Worm (Caenorhabditis elegans) whole organism, L3 larva: ENCODE results near the gene ZK945.8.

Source experiments
- ZK546.5 ChIP-seq: sonication (generic microtip); optimal IDR thresholded peaks from 2 replicates; lab custom pipeline; 2017; ENCODE audit warnings: missing biosample characterization, missing genetic modification characterization
- ama-1 ChIP-seq: fragments of 150-350 bp; optimal IDR thresholded peaks from 2 replicates; lab custom pipeline; 2018
- ceh-16 ChIP-seq: sonication (generic microtip); optimal IDR thresholded peaks from 2 replicates; lab custom pipeline; 2017; ENCODE audit warnings: missing biosample characterization, missing genetic modification characterization
- egl-27 ChIP-seq: sonication (generic microtip); optimal IDR thresholded peaks from 4 replicates; lab custom pipeline; 2017; ENCODE audit warnings: missing biosample characterization, missing genetic modification reagents, missing genetic modification characterization
- jun-1 ChIP-seq: fragments of 150-350 bp; optimal IDR thresholded peaks from 2 replicates; lab custom pipeline; 2014; ENCODE audit warnings: missing biosample characterization, missing genetic modification reagents, missing genetic modification characterization
- lin-39 ChIP-seq: fragments of 150-350 bp; optimal IDR thresholded peaks from 2 replicates; lab custom pipeline; 2018; ENCODE audit warnings: missing biosample characterization, missing genetic modification reagents, missing genetic modification characterization
- nhr-12 ChIP-seq: fragments of 150-350 bp; optimal IDR thresholded peaks from 2 replicates; lab custom pipeline; 2014; ENCODE audit warnings: missing biosample characterization, missing genetic modification characterization
- pqm-1 ChIP-seq: fragments of 150-350 bp; optimal IDR thresholded peaks from 2 replicates; lab custom pipeline; 2017; ENCODE audit warnings: missing biosample characterization, missing genetic modification characterization, inconsistent platforms
- skn-1 ChIP-seq: fragments of 150-350 bp; optimal IDR thresholded peaks from 2 replicates; lab custom pipeline; 2014; ENCODE audit warnings: missing biosample characterization, missing genetic modification characterization
- tbx-2 ChIP-seq: sonication (generic microtip); optimal IDR thresholded peaks from 2 replicates; lab custom pipeline; 2016; ENCODE audit warnings: mild to moderate bottlenecking, missing genetic modification characterization, missing compliant biosample characterization
- unc-62 ChIP-seq: fragments of 150-350 bp; sonication (generic microtip); optimal IDR thresholded peaks from 4 replicates; lab custom pipeline; 2014; ENCODE audit warnings: missing biosample characterization, missing genetic modification reagents, missing genetic modification characterization

ce11 chrII:10136771-10137170 lies 28.3 kb downstream of the ZK945.8 start:
- no peak for TF ChIP-seq ceh-16 (tag; lab: Kevin White, UChicago)
- no peak for TF ChIP-seq unc-62 (GFP tag; lab: Kevin White, UChicago)
- no peak for TF ChIP-seq lin-39 (tag; lab: Kevin White, UChicago)
- no peak for TF ChIP-seq skn-1 (tag; lab: Kevin White, UChicago)
- TF ChIP-seq ama-1 (lab: Kevin White, UChicago): no peak
- TF ChIP-seq jun-1 (tag; lab: Kevin White, UChicago): no peak
- no peak for TF ChIP-seq egl-27 (tag; lab: Kevin White, UChicago)
- TF ChIP-seq nhr-12: no peak
- no peak for TF ChIP-seq ZK546.5 (tag; lab: Kevin White, UChicago)
- no peak for TF ChIP-seq tbx-2 (tag; lab: Kevin White, UChicago)
- TF ChIP-seq pqm-1 (tag; lab: Kevin White, UChicago): no peak
